Fruit fly (Drosophila melanogaster) whole organism, wandering third instar larva: ENCODE results near the gene Gyc32E.

Source experiments
- Abd-B ChIP-seq: fragments of >200 bp; optimal IDR thresholded peaks from 2 replicates; lab custom pipeline; 2017; ENCODE audit warnings: missing biosample characterization, missing genetic modification characterization
- CG32264 ChIP-seq: fragments of 200-800 bp; sonication (Bioruptor generic); optimal IDR thresholded peaks from 2 replicates; lab custom pipeline; 2016; ENCODE audit warnings: missing biosample characterization, missing genetic modification characterization
- CG9705 ChIP-seq: fragments of 200-800 bp; sonication (Bioruptor generic); optimal IDR thresholded peaks from 2 replicates; lab custom pipeline; 2018; ENCODE audit warnings: missing biosample characterization, mild to moderate bottlenecking, missing genetic modification characterization
- CrebA ChIP-seq: fragments of 200-800 bp; sonication (Bioruptor generic); optimal IDR thresholded peaks from 2 replicates; lab custom pipeline; 2016; ENCODE audit warnings: missing biosample characterization, mild to moderate bottlenecking, missing genetic modification characterization, borderline replicate concordance
- Dfd ChIP-seq: fragments of >200 bp; optimal IDR thresholded peaks from 2 replicates; lab custom pipeline; 2017; ENCODE audit warnings: missing biosample characterization, missing genetic modification characterization
- GATAd ChIP-seq: sonication (Bioruptor generic); optimal IDR thresholded peaks from 2 replicates; lab custom pipeline; 2016; ENCODE audit warnings: missing biosample characterization, missing genetic modification characterization
- HLH106 ChIP-seq: fragments of 200-800 bp; optimal IDR thresholded peaks from 3 replicates; lab custom pipeline; 2019; ENCODE audit warnings: missing biosample characterization, mild to moderate bottlenecking, missing genetic modification characterization, moderate library complexity
- Hnf4 ChIP-seq: fragments of 200-800 bp; sonication (Bioruptor generic); optimal IDR thresholded peaks from 2 replicates; lab custom pipeline; 2016; ENCODE audit warnings: missing biosample characterization, mild to moderate bottlenecking, missing genetic modification characterization
- Hr78 ChIP-seq: fragments of >200 bp; optimal IDR thresholded peaks from 2 replicates; lab custom pipeline; 2017; ENCODE audit warnings: missing biosample characterization, missing genetic modification characterization
- Hr83 ChIP-seq: fragments of 200-300 bp; sonication (Bioruptor generic); optimal IDR thresholded peaks from 2 replicates; lab custom pipeline; 2016; ENCODE audit warnings: missing biosample characterization, mild to moderate bottlenecking, missing genetic modification characterization, moderate library complexity; ENCODE audit not compliant: poor library complexity, severe bottlenecking
- Jra ChIP-seq: sonication (Bioruptor generic); optimal IDR thresholded peaks from 2 replicates; lab custom pipeline; 2016; ENCODE audit warnings: missing biosample characterization, missing genetic modification characterization
- Mio ChIP-seq: sonication (Bioruptor generic); optimal IDR thresholded peaks from 2 replicates; lab custom pipeline; 2016; ENCODE audit warnings: missing biosample characterization, missing genetic modification characterization
- Myc ChIP-seq: fragments of >200 bp; optimal IDR thresholded peaks from 2 replicates; lab custom pipeline; 2017
- N ChIP-seq: fragments of >200 bp; optimal IDR thresholded peaks from 2 replicates; lab custom pipeline; 2018; ENCODE audit warnings: missing biosample characterization, missing external identifiers, missing genetic modification characterization
- OdsH ChIP-seq: fragments of 200-800 bp; sonication (Bioruptor generic); optimal IDR thresholded peaks from 2 replicates; lab custom pipeline; 2016; ENCODE audit warnings: missing biosample characterization, mild to moderate bottlenecking, missing genetic modification characterization
- Rel ChIP-seq, 2 experiments: fragments of 200-800 bp; sonication (Bioruptor generic) in 1 of 2; optimal IDR thresholded peaks; 2 replicates in 1 of 2; 3 replicates in 1 of 2; lab custom pipeline; 2016 to 2019; ENCODE audit warnings: mild to moderate bottlenecking in 2 of 2, missing biosample characterization in 2 of 2, missing genetic modification characterization in 2 of 2, moderate library complexity in 1 of 2
- Sp1 ChIP-seq: fragments of 200-800 bp; sonication (Bioruptor generic); optimal IDR thresholded peaks from 3 replicates; lab custom pipeline; 2019; ENCODE audit warnings: missing biosample characterization, mild to moderate bottlenecking, missing genetic modification characterization, moderate library complexity
- Vsx2 ChIP-seq: fragments of 200-300, 225-300 bp; sonication (Bioruptor generic); optimal IDR thresholded peaks from 2 replicates; lab custom pipeline; 2018; ENCODE audit warnings: missing biosample characterization, missing genetic modification characterization; ENCODE audit not compliant: partially characterized antibody
- br ChIP-seq: fragments of 200-800 bp; sonication (Bioruptor generic); optimal IDR thresholded peaks from 2 replicates; lab custom pipeline; 2016; ENCODE audit warnings: missing biosample characterization, missing genetic modification characterization
- brk ChIP-seq: fragments of 200-800 bp; sonication (Bioruptor generic); optimal IDR thresholded peaks from 2 replicates; lab custom pipeline; 2016; ENCODE audit warnings: missing biosample characterization, mild to moderate bottlenecking, missing genetic modification characterization
- dl ChIP-seq, 2 experiments: fragments of 175-275, 200-275 bp in 1 of 2; fragments of 200-275 bp in 1 of 2; sonication (Bioruptor generic); optimal IDR thresholded peaks; lab custom pipeline; 2018; ENCODE audit warnings: mild to moderate bottlenecking in 2 of 2, missing biosample characterization in 2 of 2, missing genetic modification characterization in 2 of 2, moderate library complexity in 2 of 2; ENCODE audit not compliant: partially characterized antibody in 2 of 2, insufficient read depth in 1 of 2
- dmrt93B ChIP-seq: fragments of 200-800 bp; sonication (Bioruptor generic); optimal IDR thresholded peaks from 2 replicates; lab custom pipeline; 2018; ENCODE audit warnings: missing biosample characterization, mild to moderate bottlenecking, missing genetic modification characterization
- dsf ChIP-seq: sonication (Bioruptor generic); optimal IDR thresholded peaks from 2 replicates; lab custom pipeline; 2016; ENCODE audit warnings: missing biosample characterization, missing genetic modification characterization, borderline replicate concordance
- ey ChIP-seq: fragments of 200-800 bp; sonication (Bioruptor generic); optimal IDR thresholded peaks from 2 replicates; lab custom pipeline; 2016; ENCODE audit warnings: missing biosample characterization, missing genetic modification characterization
- foxo ChIP-seq, 2 experiments: fragments of 200-800 bp; sonication (Bioruptor generic); optimal IDR thresholded peaks; 2 replicates in 1 of 2; 3 replicates in 1 of 2; lab custom pipeline; 2016 to 2017; ENCODE audit warnings: missing biosample characterization in 2 of 2, missing genetic modification characterization in 2 of 2
- fru ChIP-seq: fragments of 200-800 bp; sonication (Bioruptor generic); optimal IDR thresholded peaks from 3 replicates; lab custom pipeline; 2016; ENCODE audit warnings: missing biosample characterization, mild to moderate bottlenecking, missing genetic modification characterization
- h ChIP-seq: fragments of 200-800 bp; sonication (Bioruptor generic); optimal IDR thresholded peaks from 3 replicates; lab custom pipeline; 2016; ENCODE audit warnings: missing biosample characterization, mild to moderate bottlenecking, missing genetic modification characterization
- jim ChIP-seq: fragments of 175-275, 200-325 bp; sonication (Bioruptor generic); optimal IDR thresholded peaks from 2 replicates; lab custom pipeline; 2016; ENCODE audit warnings: missing biosample characterization, mild to moderate bottlenecking, missing genetic modification characterization
- lola ChIP-seq: fragments of >200 bp; optimal IDR thresholded peaks from 2 replicates; lab custom pipeline; 2017; ENCODE audit warnings: missing biosample characterization, missing genetic modification characterization
- pan ChIP-seq: fragments of >200 bp; optimal IDR thresholded peaks from 2 replicates; lab custom pipeline; 2017
- psq ChIP-seq: fragments of 200-800 bp; sonication (Bioruptor generic); optimal IDR thresholded peaks from 3 replicates; lab custom pipeline; 2017; ENCODE audit warnings: missing biosample characterization, mild to moderate bottlenecking, missing genetic modification characterization, moderate library complexity
- rgr ChIP-seq: fragments of 200-800 bp; sonication (Bioruptor generic); optimal IDR thresholded peaks from 3 replicates; lab custom pipeline; 2016; ENCODE audit warnings: missing biosample characterization, mild to moderate bottlenecking, missing genetic modification characterization
- sage ChIP-seq: fragments of 200-800 bp; sonication (Bioruptor generic); optimal IDR thresholded peaks from 2 replicates; lab custom pipeline; 2016; ENCODE audit warnings: missing biosample characterization, mild to moderate bottlenecking, missing genetic modification characterization
- sv ChIP-seq: fragments of 200-800 bp; sonication (Bioruptor generic); optimal IDR thresholded peaks from 3 replicates; lab custom pipeline; 2016; ENCODE audit warnings: missing biosample characterization, missing genetic modification characterization
- tai ChIP-seq: sonication (Bioruptor generic); optimal IDR thresholded peaks from 2 replicates; lab custom pipeline; 2016; ENCODE audit warnings: missing biosample characterization, missing genetic modification characterization
- woc ChIP-seq: sonication (Bioruptor generic); optimal IDR thresholded peaks from 2 replicates; lab custom pipeline; 2016; ENCODE audit warnings: missing biosample characterization, mild to moderate bottlenecking, missing genetic modification characterization

Gyc32E gene

DNA sequence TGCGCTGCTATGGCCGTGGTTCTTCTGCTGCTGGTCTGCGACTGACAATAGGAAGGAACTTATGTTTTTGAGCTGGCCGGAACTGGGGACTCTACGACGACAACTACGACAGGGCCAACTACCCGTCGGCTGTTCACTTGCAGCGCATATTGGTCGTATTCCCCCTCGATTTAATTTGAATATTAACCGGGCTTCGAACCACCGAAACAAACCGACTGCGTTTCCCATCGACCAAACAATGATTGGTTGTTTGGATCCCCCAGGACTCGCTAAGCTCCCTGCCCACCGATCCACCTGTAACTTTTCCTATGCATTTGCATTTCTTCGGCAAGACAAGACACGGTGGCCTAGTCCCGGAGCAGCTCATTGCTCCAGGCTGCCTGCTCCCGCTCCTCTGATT lies 27.3 kb downstream of the Gyc32E start, which contains the start of gene Dnaaf4:
Dnaaf4 (minus strand) TSS at position 101 of the 400 bp plus-strand sequence.
- TF ChIP-seq CrebA (GFP tag; lab: Kevin White, UChicago) (no peak), dsf (GFP tag; lab: Kevin White, UChicago) (no peak), Hr78 (no peak), Dfd (no peak), psq (GFP tag; lab: Kevin White, UChicago) (no peak), N (GFP tag; lab: Kevin White, UChicago) (no peak), CG32264 (no peak), CG9705 (no peak), br (no peak), dl (GFP tag; optimal IDR thresholded peaks at IDR 0.05; lab: Kevin White, UChicago; ENCODE audit: insufficient read depth in 1 of 2, partially characterized antibody in 2 of 2) (no peak), brk (no peak), fru (GFP tag; lab: Kevin White, UChicago) (no peak)

DNA sequence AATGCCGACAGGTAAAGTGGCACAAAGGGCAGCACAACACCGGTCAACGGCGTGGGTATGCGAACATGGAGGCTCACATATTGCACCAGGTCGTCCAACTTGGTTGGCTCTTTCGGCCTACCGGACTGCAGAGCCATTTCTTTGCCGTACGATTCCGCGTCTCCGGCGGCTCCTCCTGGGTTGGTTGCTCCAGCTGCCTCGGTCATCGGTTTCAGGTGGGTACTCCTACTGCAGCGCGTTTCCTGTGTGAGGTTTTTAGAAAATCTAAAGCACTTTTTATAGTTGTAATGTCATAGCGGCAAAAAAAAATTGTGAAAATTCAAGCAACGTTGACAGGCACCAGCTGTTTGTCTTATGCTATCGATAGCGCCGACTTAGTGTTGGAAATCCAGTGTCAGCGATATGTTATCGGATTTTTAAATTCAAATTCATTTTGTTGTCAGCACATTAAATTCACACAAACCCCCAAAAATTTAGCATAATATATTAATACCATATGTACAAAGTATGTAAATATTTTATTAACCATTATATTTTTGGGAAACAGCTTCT lies 28.9 kb downstream of the Gyc32E start, which contains the start of gene CG6230:
CG6230 (minus strand) TSS at position 354 of the 552 bp plus-strand sequence.
- no peak for TF ChIP-seq sv (GFP tag; lab: Kevin White, UChicago)
- TF ChIP-seq Myc (lab: Kevin White, UChicago) = no peak
- no peak for TF ChIP-seq Mio (GFP tag; lab: Kevin White, UChicago)
- peak; percentile 14 for TF ChIP-seq Hr83 (GFP tag; lab: Kevin White, UChicago)

- TF ChIP-seq tai (GFP tag; lab: Kevin White, UChicago) = no peak
- no peak for TF ChIP-seq GATAd (GFP tag; lab: Kevin White, UChicago)
- TF ChIP-seq sv (GFP tag; lab: Kevin White, UChicago) = no peak
- TF ChIP-seq CrebA (GFP tag; lab: Kevin White, UChicago) = no peak
- no peak for TF ChIP-seq dl (GFP tag; optimal IDR thresholded peaks at IDR 0.05; lab: Kevin White, UChicago; ENCODE audit: insufficient read depth in 1 of 2, partially characterized antibody in 2 of 2)
- no peak for TF ChIP-seq Sp1 (GFP tag; lab: Kevin White, UChicago)
- TF ChIP-seq brk = no peak
- no peak for TF ChIP-seq N (GFP tag; lab: Kevin White, UChicago)
- TF ChIP-seq Vsx2 (GFP tag; lab: Kevin White, UChicago) = no peak
Measured at dm6 chr2L:11113714-11114113, 35.2 kb downstream of the Gyc32E start, which contains the start of gene Gr32a. Gr32a (plus strand) TSS chr2L:11114014.

- TF ChIP-seq sage (GFP tag; lab: Kevin White, UChicago) = no peak
- no peak for TF ChIP-seq Hnf4
- TF ChIP-seq fru (GFP tag; lab: Kevin White, UChicago) = no peak
- no peak for TF ChIP-seq dmrt93B
- TF ChIP-seq Dfd = no peak
- TF ChIP-seq CG9705 = no peak
- TF ChIP-seq pan = no peak
- no peak for TF ChIP-seq Mio (GFP tag; lab: Kevin White, UChicago)
- TF ChIP-seq dl (GFP tag; optimal IDR thresholded peaks at IDR 0.05; lab: Kevin White, UChicago; ENCODE audit: insufficient read depth in 1 of 2, partially characterized antibody in 2 of 2) = no peak
- TF ChIP-seq jim (GFP tag; lab: Kevin White, UChicago) = no peak
- no peak for TF ChIP-seq h
- peak; percentile 75 for TF ChIP-seq HLH106 (tag; lab: Kevin White, UChicago)
- TF ChIP-seq Rel (GFP tag; optimal IDR thresholded peaks at IDR 0.05; lab: Kevin White, UChicago) = peak; percentile 16
- no peak for TF ChIP-seq Rel (tag; optimal IDR thresholded peaks at IDR 0.05; lab: Kevin White, UChicago)
- TF ChIP-seq Abd-B (GFP tag; lab: Kevin White, UChicago) = no peak
- peak; percentile 79 for TF ChIP-seq OdsH (GFP tag; lab: Kevin White, UChicago)
- no peak for TF ChIP-seq woc (GFP tag; lab: Kevin White, UChicago)
- no peak for TF ChIP-seq foxo (GFP tag; optimal IDR thresholded peaks at IDR 0.05; lab: Kevin White, UChicago)
- TF ChIP-seq rgr (GFP tag; lab: Kevin White, UChicago) = no peak
- no peak for TF ChIP-seq tai (GFP tag; lab: Kevin White, UChicago)
- no peak for TF ChIP-seq GATAd (GFP tag; lab: Kevin White, UChicago)
- TF ChIP-seq ey (GFP tag; lab: Kevin White, UChicago) = peak; percentile 76
- peak; percentile 81 for TF ChIP-seq Sp1 (GFP tag; lab: Kevin White, UChicago)
- TF ChIP-seq Jra (GFP tag; lab: Kevin White, UChicago) = peak; percentile 47
- TF ChIP-seq dsf (GFP tag; lab: Kevin White, UChicago) = no peak
- TF ChIP-seq Hr78 = no peak
- TF ChIP-seq brk = no peak
- no peak for TF ChIP-seq CrebA (GFP tag; lab: Kevin White, UChicago)
- TF ChIP-seq sv (GFP tag; lab: Kevin White, UChicago) = peak; percentile 35
- peak; percentile 63 for TF ChIP-seq psq (GFP tag; lab: Kevin White, UChicago)
- TF ChIP-seq lola (GFP tag; lab: Kevin White, UChicago) = no peak
- no peak for TF ChIP-seq Vsx2 (GFP tag; lab: Kevin White, UChicago)
- TF ChIP-seq Hr83 (GFP tag; lab: Kevin White, UChicago) = no peak
- TF ChIP-seq br = no peak
- no peak for TF ChIP-seq N (GFP tag; lab: Kevin White, UChicago)
Measured at dm6 chr2L:11113011-11113528, 35.8 kb downstream of the Gyc32E start, which contains the start of gene Idua. Idua (minus strand) TSS chr2L:11113061.
